Fruit fly (Drosophila melanogaster): Measurements from ENCODE around the gene PolA2.

The PolA2 gene

DNA sequence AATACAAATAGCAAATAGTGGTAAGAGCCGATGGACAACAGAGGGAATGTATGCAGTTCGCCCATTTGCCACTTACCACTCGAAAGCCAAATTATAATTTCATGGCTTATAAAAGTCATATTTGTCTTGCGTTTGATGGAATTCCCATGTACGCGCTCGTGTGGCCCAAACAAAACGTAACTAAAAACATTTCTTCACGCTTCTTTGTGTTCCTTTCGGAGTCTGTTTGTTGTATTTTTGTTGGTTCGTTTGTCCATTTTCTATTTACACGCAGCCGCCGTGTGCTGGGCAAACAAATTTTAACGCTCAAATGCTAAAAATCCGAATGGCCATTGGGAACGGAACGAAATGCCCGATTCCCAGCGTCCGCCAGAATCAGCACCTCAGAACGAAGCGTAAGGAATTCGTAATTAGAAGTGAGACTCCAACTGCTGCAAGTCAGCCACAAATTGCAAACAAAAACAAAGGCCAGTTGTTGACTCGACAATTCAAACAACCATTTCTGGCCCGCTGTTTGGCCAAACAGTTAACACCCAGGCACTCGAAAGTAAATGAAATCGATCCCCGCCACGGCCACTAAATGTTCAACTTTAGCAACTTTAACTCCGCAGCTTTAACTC lies 30.1 kb upstream of the PolA2 start (continued):
- TF ChIP-seq knrl (GFP tag; IDR thresholded peaks at IDR 0.05; ENCODE audit: partially characterized antibody) (no peak), gsb (GFP tag; IDR thresholded peaks at IDR 0.05) (no peak), seq (GFP tag; IDR thresholded peaks at IDR 0.05) (peak; percentile 74; the same call in 1 of the 2 replicates), CG15696 (tag; optimal IDR thresholded peaks at IDR 0.05) (peak; percentile 73), CG10959 (GFP tag; IDR thresholded peaks at IDR 0.05) (0 out of 2 replicates have a peak, but pooled peaks have one; percentile 16), CG34422 (GFP tag; IDR thresholded peaks at IDR 0.05) (no peak), Atf3 (GFP tag; optimal IDR thresholded peaks at IDR 0.05) (peak; percentile 15), Drgx (GFP tag; IDR thresholded peaks at IDR 0.05) (no peak), Chrac-16 (GFP tag; optimal IDR thresholded peaks at IDR 0.05) (no peak), Pdp1 (GFP tag; optimal IDR thresholded peaks at IDR 0.05) (peak; percentile 2 to 25), wor (GFP tag; IDR thresholded peaks at IDR 0.05) (no peak), sr (GFP tag; IDR thresholded peaks at IDR 0.05) (peak; percentile 52; the same call in 1 of the 3 replicates), nom (GFP tag; optimal IDR thresholded peaks at IDR 0.05) (no peak), jigr1 (GFP tag; IDR thresholded peaks at IDR 0.05) (no peak), CG9797 (GFP tag; optimal IDR thresholded peaks at IDR 0.05) (no peak), al (GFP tag; IDR thresholded peaks at IDR 0.05) (peak; percentile 31; the same call in 1 of the 2 replicates), CG6689 (GFP tag; IDR thresholded peaks at IDR 0.05) (no peak), amos (GFP tag; IDR thresholded peaks at IDR 0.05; ENCODE audit: partially characterized antibody) (no peak), CG4820 (GFP tag; optimal IDR thresholded peaks at IDR 0.05) (no peak), CG10147 (GFP tag; optimal IDR thresholded peaks at IDR 0.05) (no peak), CG12236 (GFP tag; optimal IDR thresholded peaks at IDR 0.05) (peak; percentile 45), Ssrp (tag; optimal IDR thresholded peaks at IDR 0.05) (no peak), Dbx (GFP tag; IDR thresholded peaks at IDR 0.05) (0 out of 3 replicates have a peak, but pooled peaks have one; percentile 42), Blimp-1 (GFP tag; optimal IDR thresholded peaks at IDR 0.05) (peak; percentile 46), sug (tag; optimal IDR thresholded peaks at IDR 0.05) (no peak), fd3F (GFP tag; optimal IDR thresholded peaks at IDR 0.05) (no peak), CG18262 (tag; optimal IDR thresholded peaks at IDR 0.05) (peak; percentile 39), Adf1 (GFP tag; IDR thresholded peaks at IDR 0.05) (no peak), ara (GFP tag; IDR thresholded peaks at IDR 0.05) (peak; percentile 69), CG2202 (tag; optimal IDR thresholded peaks at IDR 0.05) (peak; percentile 53), caup (GFP tag; optimal IDR thresholded peaks at IDR 0.05; ENCODE audit: severe bottlenecking) (peak; percentile 52), CG30403 (GFP tag; optimal IDR thresholded peaks at IDR 0.05) (no peak), Hmr (GFP tag; optimal IDR thresholded peaks at IDR 0.05) (peak; percentile 5), CG5180 (GFP tag; optimal IDR thresholded peaks at IDR 0.05) (peak; percentile 49), NFAT (GFP tag; IDR thresholded peaks at IDR 0.05) (peak; percentile 29; the same call in 1 of the 2 replicates), zen2 (GFP tag; IDR thresholded peaks at IDR 0.05; ENCODE audit: partially characterized antibody) (no peak), ato (GFP tag; IDR thresholded peaks at IDR 0.05; ENCODE audit: partially characterized antibody) (no peak), CG2129 (GFP tag; IDR thresholded peaks at IDR 0.05; ENCODE audit: partially characterized antibody) (no peak), fd96Cb (tag; optimal IDR thresholded peaks at IDR 0.05) (peak; percentile 0), Nf-YA (GFP tag; IDR thresholded peaks at IDR 0.05) (peak; percentile 64), Abd-B (GFP tag; optimal IDR thresholded peaks at IDR 0.05) (no peak), CG17612 (GFP tag; IDR thresholded peaks at IDR 0.05) (no peak), Bgb (GFP tag; IDR thresholded peaks at IDR 0.05; ENCODE audit: partially characterized antibody) (no peak), ab (GFP tag; optimal IDR thresholded peaks at IDR 0.05) (no peak), NC2α (GFP tag; optimal IDR thresholded peaks at IDR 0.05) (no peak), Gsc (GFP tag; IDR thresholded peaks at IDR 0.05) (no peak), CG12744 (GFP tag; optimal IDR thresholded peaks at IDR 0.05) (no peak), fru (optimal IDR thresholded peaks at IDR 0.05) (no peak), CoRest (tag; optimal IDR thresholded peaks at IDR 0.05) (peak; percentile 19)

Data from whole organism, embryonic.